Fruit fly (Drosophila melanogaster) whole organism, embryonic: ENCODE data around the gene Cpr76Bb.
A peak's percentile ranks its signal among the peaks of the same experiment; 100 is the strongest.

Experiments
- Asciz ChIP-seq: fragments of 200-800 bp; sonication (Bioruptor generic); optimal IDR thresholded peaks from 2 replicates; lab custom pipeline; 2017; ENCODE audit warnings: missing biosample characterization, mild to moderate bottlenecking, missing genetic modification characterization, missing genetic modification reagents
- Atf-2 ChIP-seq: fragments of 200-800 bp; sonication (Bioruptor generic); optimal IDR thresholded peaks from 2 replicates; lab custom pipeline; 2016; ENCODE audit warnings: missing biosample characterization, missing genetic modification characterization
- CG10565 ChIP-seq: fragments of 200-800 bp; sonication (Bioruptor generic); optimal IDR thresholded peaks from 3 replicates; lab custom pipeline; 2016; ENCODE audit warnings: missing biosample characterization, mild to moderate bottlenecking, missing genetic modification characterization
- CG11085 ChIP-seq: fragments of 200-800 bp; sonication (Bioruptor generic); IDR thresholded peaks from 2 replicates; pipeline ENCODE4 v1.3.6; 2022; ENCODE audit warnings: missing biosample characterization, missing genetic modification characterization
- CG11560 ChIP-seq: fragments of 200-800 bp; sonication (Bioruptor generic); IDR thresholded peaks from 3 replicates; pipeline ENCODE4 v1.3.6; 2022; ENCODE audit warnings: missing biosample characterization, missing genetic modification characterization
- CG12744 ChIP-seq: fragments of 200-800 bp; sonication (Bioruptor generic); optimal IDR thresholded peaks from 2 replicates; lab custom pipeline; 2016; ENCODE audit warnings: missing biosample characterization, missing genetic modification characterization
- CG13424 ChIP-seq: fragments of 200-800 bp; sonication (Bioruptor generic); optimal IDR thresholded peaks from 2 replicates; lab custom pipeline; 2019; ENCODE audit warnings: missing biosample characterization, mild to moderate bottlenecking, missing genetic modification characterization, moderate library complexity
- CG13624 ChIP-seq: fragments of 200-800 bp; sonication (Bioruptor generic); optimal IDR thresholded peaks from 2 replicates; lab custom pipeline; 2016; ENCODE audit warnings: missing biosample characterization, missing genetic modification characterization
- CG15269 ChIP-seq: fragments of 200-800 bp; sonication (Bioruptor generic); optimal IDR thresholded peaks from 2 replicates; lab custom pipeline; 2018; ENCODE audit warnings: missing biosample characterization, mild to moderate bottlenecking, missing genetic modification characterization, moderate library complexity
- CG15479 ChIP-seq: fragments of 200-800 bp; sonication (Bioruptor generic); optimal IDR thresholded peaks from 3 replicates; lab custom pipeline; 2019; ENCODE audit warnings: missing biosample characterization, mild to moderate bottlenecking, missing genetic modification characterization, moderate library complexity
- CG15696 ChIP-seq: fragments of 200-800 bp; sonication (Bioruptor generic); optimal IDR thresholded peaks from 2 replicates; lab custom pipeline; 2019; ENCODE audit warnings: missing biosample characterization, mild to moderate bottlenecking, missing genetic modification characterization, moderate library complexity
- CG1603 ChIP-seq: fragments of 200-800 bp; sonication (Bioruptor generic); optimal IDR thresholded peaks from 2 replicates; lab custom pipeline; 2019; ENCODE audit warnings: missing biosample characterization, mild to moderate bottlenecking, missing genetic modification characterization, moderate library complexity
- CG16863 ChIP-seq: fragments of 200-800 bp; sonication (Bioruptor generic); optimal IDR thresholded peaks from 3 replicates; lab custom pipeline; 2016; ENCODE audit warnings: missing biosample characterization, missing genetic modification characterization
- CG2875 ChIP-seq: fragments of 200-800 bp; sonication (Bioruptor generic); optimal IDR thresholded peaks from 2 replicates; lab custom pipeline; 2017; ENCODE audit warnings: missing biosample characterization, mild to moderate bottlenecking, missing genetic modification characterization, missing genetic modification reagents
- CG3995 ChIP-seq: fragments of 200-800 bp; sonication (Bioruptor generic); optimal IDR thresholded peaks from 3 replicates; lab custom pipeline; 2016; ENCODE audit warnings: missing biosample characterization, missing genetic modification characterization
- CG6654 ChIP-seq: fragments of 200-800 bp; sonication (Bioruptor generic); optimal IDR thresholded peaks from 2 replicates; lab custom pipeline; 2017; ENCODE audit warnings: missing biosample characterization, mild to moderate bottlenecking, missing genetic modification characterization
- CG6813 ChIP-seq: fragments of 200-800 bp; sonication (Bioruptor generic); optimal IDR thresholded peaks from 2 replicates; lab custom pipeline; 2017; ENCODE audit warnings: missing biosample characterization, missing genetic modification characterization, mild to moderate bottlenecking, moderate library complexity, missing genetic modification reagents
- CG8281 ChIP-seq: fragments of 200-800 bp; sonication (Bioruptor generic); optimal IDR thresholded peaks from 2 replicates; lab custom pipeline; 2018; ENCODE audit warnings: missing biosample characterization, mild to moderate bottlenecking, missing genetic modification characterization, moderate library complexity
- CG8388 ChIP-seq: fragments of 200-800 bp; sonication (Bioruptor generic); optimal IDR thresholded peaks from 2 replicates; lab custom pipeline; 2019; ENCODE audit warnings: missing biosample characterization, mild to moderate bottlenecking, missing genetic modification characterization, moderate library complexity
- CG8944 ChIP-seq: fragments of 200-800 bp; sonication (Bioruptor generic); optimal IDR thresholded peaks from 3 replicates; lab custom pipeline; 2016; ENCODE audit warnings: missing biosample characterization, missing genetic modification characterization
- CG9215 ChIP-seq: fragments of 200-800 bp; sonication (Bioruptor generic); IDR thresholded peaks from 2 replicates; pipeline ENCODE4 v1.3.6; 2022; ENCODE audit warnings: missing biosample characterization, missing genetic modification characterization
- CG9797 ChIP-seq: fragments of 200-800 bp; sonication (Bioruptor generic); optimal IDR thresholded peaks from 3 replicates; lab custom pipeline; 2018; ENCODE audit warnings: missing biosample characterization, mild to moderate bottlenecking, missing genetic modification characterization
- Dek ChIP-seq: fragments of 200-800 bp; sonication (Bioruptor generic); optimal IDR thresholded peaks from 3 replicates; lab custom pipeline; 2019; ENCODE audit warnings: missing biosample characterization, mild to moderate bottlenecking, missing genetic modification characterization, moderate library complexity
- Dip3 ChIP-seq: fragments of 200-800 bp; sonication (Bioruptor generic); optimal IDR thresholded peaks from 3 replicates; lab custom pipeline; 2016; ENCODE audit warnings: missing biosample characterization, missing genetic modification characterization
- E2f1 ChIP-seq: fragments of 200-800 bp; sonication (Bioruptor generic); IDR thresholded peaks from 2 replicates; pipeline ENCODE4 v1.3.6; 2022; ENCODE audit warnings: missing biosample characterization, missing genetic modification characterization
- ERR ChIP-seq: fragments of 200-800 bp; sonication (Bioruptor generic); optimal IDR thresholded peaks from 2 replicates; lab custom pipeline; 2016; ENCODE audit warnings: missing biosample characterization, missing genetic modification characterization
- HLH3B ChIP-seq: fragments of 200-800 bp; sonication (Bioruptor generic); IDR thresholded peaks from 2 replicates; pipeline ENCODE4 v1.3.6; 2022; ENCODE audit warnings: missing biosample characterization, missing genetic modification characterization
- Hr3 ChIP-seq: fragments of 200-800 bp; sonication (Bioruptor generic); optimal IDR thresholded peaks from 3 replicates; lab custom pipeline; 2016; ENCODE audit warnings: missing biosample characterization, missing genetic modification characterization
- Kr ChIP-seq: fragments of 200-800 bp; sonication (Bioruptor generic); optimal IDR thresholded peaks from 2 replicates; lab custom pipeline; 2017; ENCODE audit warnings: missing biosample characterization, mild to moderate bottlenecking, missing genetic modification characterization
- MTF-1 ChIP-seq: fragments of 200-800 bp; sonication (Bioruptor generic); optimal IDR thresholded peaks from 2 replicates; lab custom pipeline; 2018; ENCODE audit warnings: missing biosample characterization, mild to moderate bottlenecking, missing genetic modification characterization, borderline replicate concordance
- Nf-YB ChIP-seq: fragments of 200-800 bp; sonication (Bioruptor generic); optimal IDR thresholded peaks from 3 replicates; lab custom pipeline; 2019; ENCODE audit warnings: missing biosample characterization, mild to moderate bottlenecking, missing genetic modification characterization, moderate library complexity
- NfI ChIP-seq: fragments of 200-800 bp; sonication (Bioruptor generic); optimal IDR thresholded peaks from 3 replicates; lab custom pipeline; 2018; ENCODE audit warnings: missing biosample characterization, mild to moderate bottlenecking, missing genetic modification characterization, moderate library complexity
- Optix ChIP-seq: fragments of 200-800 bp; sonication (Bioruptor generic); IDR thresholded peaks from 3 replicates; pipeline ENCODE4 v1.3.6; 2022; ENCODE audit warnings: missing biosample characterization, missing genetic modification characterization
- Poxn ChIP-seq: fragments of 200-800 bp; sonication (Bioruptor generic); IDR thresholded peaks from 2 replicates; pipeline ENCODE4 v1.3.6; 2022; ENCODE audit warnings: missing biosample characterization, missing genetic modification characterization
- Spps ChIP-seq: fragments of 200-800 bp; sonication (Bioruptor generic); optimal IDR thresholded peaks from 2 replicates; lab custom pipeline; 2018; ENCODE audit warnings: missing biosample characterization, mild to moderate bottlenecking, missing genetic modification characterization
- Stat92E ChIP-seq, 3 experiments: fragments of >200 bp in 2 of 3; fragments of 200-800 bp in 1 of 3; sonication (Bioruptor generic) in 1 of 3; optimal IDR thresholded peaks; 2 replicates each; lab custom pipeline; 2017 to 2019; ENCODE audit warnings: missing biosample characterization in 3 of 3, missing genetic modification characterization in 3 of 3, mild to moderate bottlenecking in 1 of 3, moderate library complexity in 1 of 3
- abd-A ChIP-seq: fragments of 200-800 bp; sonication (Bioruptor generic); optimal IDR thresholded peaks from 3 replicates; lab custom pipeline; 2019; ENCODE audit warnings: missing biosample characterization, mild to moderate bottlenecking, missing genetic modification characterization, moderate library complexity
- bigmax ChIP-seq: fragments of 200-800 bp; sonication (Bioruptor generic); optimal IDR thresholded peaks from 2 replicates; lab custom pipeline; 2018; ENCODE audit warnings: missing biosample characterization, mild to moderate bottlenecking, missing genetic modification characterization
- br ChIP-seq: fragments of >200 bp; optimal IDR thresholded peaks from 2 replicates; lab custom pipeline; 2017
- btn ChIP-seq: fragments of 200-800 bp; sonication (Bioruptor generic); optimal IDR thresholded peaks from 2 replicates; lab custom pipeline; 2016; ENCODE audit warnings: missing biosample characterization, missing genetic modification characterization
- caup ChIP-seq: fragments of 200-800 bp; sonication (Bioruptor generic); optimal IDR thresholded peaks from 3 replicates; lab custom pipeline; 2017; ENCODE audit warnings: missing biosample characterization, mild to moderate bottlenecking, missing genetic modification characterization, moderate library complexity; ENCODE audit not compliant: severe bottlenecking
- da ChIP-seq: fragments of 200-800 bp; sonication (Bioruptor generic); optimal IDR thresholded peaks from 2 replicates; lab custom pipeline; 2016; ENCODE audit warnings: missing biosample characterization, missing genetic modification characterization
- fru ChIP-seq: fragments of >200 bp; optimal IDR thresholded peaks from 2 replicates; lab custom pipeline; 2017
- hb ChIP-seq: fragments of 200-800 bp; sonication (Bioruptor generic); IDR thresholded peaks from 3 replicates; pipeline ENCODE4 v1.3.6; 2022; ENCODE audit warnings: missing biosample characterization, missing genetic modification characterization; ENCODE audit not compliant: partially characterized antibody
- lab ChIP-seq: fragments of 200-800 bp; sonication (Bioruptor generic); optimal IDR thresholded peaks from 3 replicates; lab custom pipeline; 2017; ENCODE audit warnings: missing biosample characterization, missing genetic modification characterization, mild to moderate bottlenecking, moderate library complexity, missing genetic modification reagents
- mld ChIP-seq: fragments of 200-800 bp; sonication (Bioruptor generic); IDR thresholded peaks from 3 replicates; pipeline ENCODE4 v1.3.6; 2022; ENCODE audit warnings: missing biosample characterization, missing genetic modification characterization; ENCODE audit not compliant: partially characterized antibody
- nerfin-1 ChIP-seq: fragments of 200-800 bp; sonication (Bioruptor generic); optimal IDR thresholded peaks from 3 replicates; lab custom pipeline; 2019; ENCODE audit warnings: missing biosample characterization, mild to moderate bottlenecking, missing genetic modification characterization, moderate library complexity
- psq ChIP-seq: fragments of 200-800 bp; sonication (Bioruptor generic); optimal IDR thresholded peaks from 2 replicates; lab custom pipeline; 2017; ENCODE audit warnings: missing biosample characterization, missing genetic modification characterization
- ssp ChIP-seq: fragments of 200-800 bp; sonication (Bioruptor generic); IDR thresholded peaks from 2 replicates; pipeline ENCODE4 v1.3.6; 2022; ENCODE audit warnings: missing biosample characterization, missing genetic modification characterization
- stc ChIP-seq: fragments of 200-800 bp; sonication (Bioruptor generic); IDR thresholded peaks from 2 replicates; pipeline ENCODE4 v1.3.6; 2022; ENCODE audit warnings: missing biosample characterization, missing genetic modification characterization
- toy ChIP-seq: fragments of 200-800 bp; sonication (Bioruptor generic); IDR thresholded peaks from 2 replicates; pipeline ENCODE4 v1.3.6; 2022; ENCODE audit warnings: missing biosample characterization, missing genetic modification characterization

Cpr76Bb gene

dm6 chr3L:19516547-19516946, 2.9 kb upstream of the Cpr76Bb start (continued):
- peak; percentile 61 for TF ChIP-seq CG8281 (tag; lab: Kevin White, UChicago)
- peak; percentile 70 for TF ChIP-seq CG13424 (tag; lab: Kevin White, UChicago)
- peak; percentile 76 for TF ChIP-seq CG10565
- TF ChIP-seq CG9215 = peak; percentile 80
- peak; percentile 59 for TF ChIP-seq CG3995
- no peak for TF ChIP-seq fru (lab: Kevin White, UChicago)
- TF ChIP-seq mld = no peak
- peak; percentile 67 for TF ChIP-seq CG15269
- TF ChIP-seq HLH3B (GFP tag; lab: Robert Waterston, UW) = peak; percentile 94
- TF ChIP-seq CG11085 (GFP tag; lab: Robert Waterston, UW) = peak; percentile 97
- peak; percentile 75 for TF ChIP-seq CG15696 (tag; lab: Kevin White, UChicago)
- no peak for TF ChIP-seq Stat92E (GFP tag; optimal IDR thresholded peaks at IDR 0.05; lab: Kevin White, UChicago)
- TF ChIP-seq nerfin-1 (tag; lab: Kevin White, UChicago) = no peak
- no peak for TF ChIP-seq abd-A (tag; lab: Kevin White, UChicago)
- peak; percentile 89 for TF ChIP-seq Hr3
- peak; percentile 86 for TF ChIP-seq CG8944 (GFP tag; lab: Kevin White, UChicago)
- peak; percentile 95 for TF ChIP-seq caup (GFP tag; lab: Kevin White, UChicago)
- TF ChIP-seq hb (GFP tag; lab: Robert Waterston, UW) = no peak
- peak; percentile 90 for TF ChIP-seq MTF-1 (GFP tag; lab: Kevin White, UChicago)
- TF ChIP-seq CG2875 (GFP tag; lab: Kevin White, UChicago) = peak; percentile 85
- TF ChIP-seq CG11560 (tag; lab: Robert Waterston, UW) = peak; percentile 77; the same call in 2 of the 3 replicates
- TF ChIP-seq ERR (GFP tag; lab: Kevin White, UChicago) = peak; percentile 86
- TF ChIP-seq ssp (GFP tag; lab: Robert Waterston, UW) = peak; percentile 89
- peak; percentile 82 for TF ChIP-seq Dip3
- TF ChIP-seq NfI (GFP tag; lab: Kevin White, UChicago) = peak; percentile 93
- peak; percentile 94 for TF ChIP-seq CG13624 (GFP tag; lab: Kevin White, UChicago)
- peak; percentile 76 for TF ChIP-seq Atf-2
- TF ChIP-seq psq (GFP tag; lab: Kevin White, UChicago) = peak; percentile 49
- TF ChIP-seq E2f1 (GFP tag; lab: Robert Waterston, UW) = peak; percentile 88
- TF ChIP-seq Spps (tag; lab: Kevin White, UChicago) = peak; percentile 19
- TF ChIP-seq CG16863 (GFP tag; lab: Kevin White, UChicago) = peak; percentile 76
- peak; percentile 86 for TF ChIP-seq stc (GFP tag; lab: Robert Waterston, UW)
- peak; percentile 76 for TF ChIP-seq CG8388 (GFP tag; lab: Kevin White, UChicago)
- TF ChIP-seq CG1603 (tag; lab: Kevin White, UChicago) = peak; percentile 93
- TF ChIP-seq bigmax (GFP tag; lab: Kevin White, UChicago) = peak; percentile 30
- TF ChIP-seq br = no peak
- peak; percentile 64 for TF ChIP-seq Poxn
- peak; percentile 83 for TF ChIP-seq CG12744 (GFP tag; lab: Kevin White, UChicago)
- peak; percentile 74 for TF ChIP-seq Asciz (GFP tag; lab: Kevin White, UChicago)
- no peak for TF ChIP-seq CG15479 (GFP tag; lab: Kevin White, UChicago)
- TF ChIP-seq Nf-YB = no peak
- TF ChIP-seq Dek = peak; percentile 84
- peak; percentile 69 for TF ChIP-seq CG6654 (GFP tag; lab: Kevin White, UChicago)
- TF ChIP-seq lab (GFP tag; lab: Kevin White, UChicago) = peak; percentile 93
- peak; percentile 76 for TF ChIP-seq CG6813
- no peak for TF ChIP-seq Kr (GFP tag; lab: Kevin White, UChicago)
- peak; percentile 90 for TF ChIP-seq Optix
- TF ChIP-seq CG9797 = no peak
- TF ChIP-seq toy (GFP tag; lab: Robert Waterston, UW) = peak; percentile 88
- TF ChIP-seq da = peak; percentile 74
- TF ChIP-seq btn = peak; percentile 85
